Fruit fly (Drosophila melanogaster): ENCODE results near the gene CstF64.

The CstF64 gene

dm6 chr3R:18663525-18663924, 4.1 kb downstream of the CstF64 start, which contains the start of the genes Cpsf73 and Gos28:
Cpsf73 (minus strand) TSS chr3R:18663552.
Gos28 (plus strand) TSS chr3R:18663738.
- no peak for TF ChIP-seq pan (optimal IDR thresholded peaks at IDR 0.05)

- no peak for TF ChIP-seq psq (optimal IDR thresholded peaks at IDR 0.05)
- no peak for TF ChIP-seq Dll (optimal IDR thresholded peaks at IDR 0.05)
- TF ChIP-seq pan (optimal IDR thresholded peaks at IDR 0.05), result no peak
- TF ChIP-seq usp (GFP tag; optimal IDR thresholded peaks at IDR 0.05), result no peak
- TF ChIP-seq EcR (GFP tag; optimal IDR thresholded peaks at IDR 0.05), result no peak
- TF ChIP-seq CG8478 (optimal IDR thresholded peaks at IDR 0.05), result no peak
These were observed 5.6 kb downstream of the CstF64 start, which contains the start of gene CG31231 for dm6 chr3R:18665061-18665460. CG31231 (plus strand) TSS chr3R:18665361.

dm6 chr3R:18667659-18668248, 8.3 kb downstream of the CstF64 start, which contains the start of gene CG31229:
CG31229 (plus strand) TSS chr3R:18667852.
- no peak for TF ChIP-seq CG8478 (optimal IDR thresholded peaks at IDR 0.05)

dm6 chr3R:18669152-18669551, 9.7 kb downstream of the CstF64 start, which contains the start of gene CG7702:
CG7702 (plus strand) TSS chr3R:18669390.
- TF ChIP-seq pan (optimal IDR thresholded peaks at IDR 0.05), result no peak
- TF ChIP-seq EcR (GFP tag; optimal IDR thresholded peaks at IDR 0.05), result no peak
- TF ChIP-seq psq (optimal IDR thresholded peaks at IDR 0.05), result no peak
- TF ChIP-seq Dll (optimal IDR thresholded peaks at IDR 0.05), result no peak
- no peak for TF ChIP-seq CG8478 (optimal IDR thresholded peaks at IDR 0.05)
- TF ChIP-seq usp (GFP tag; optimal IDR thresholded peaks at IDR 0.05), result no peak

- TF ChIP-seq Dll (optimal IDR thresholded peaks at IDR 0.05) (no peak), psq (optimal IDR thresholded peaks at IDR 0.05) (no peak), CG8478 (optimal IDR thresholded peaks at IDR 0.05) (no peak), pan (optimal IDR thresholded peaks at IDR 0.05) (no peak), usp (GFP tag; optimal IDR thresholded peaks at IDR 0.05) (no peak), EcR (GFP tag; optimal IDR thresholded peaks at IDR 0.05) (no peak)
These were observed 10.4 kb downstream of the CstF64 start for dm6 chr3R:18669812-18670211.

dm6 chr3R:18670441-18671111, 11.2 kb downstream of the CstF64 start:
- no peak for TF ChIP-seq pan (optimal IDR thresholded peaks at IDR 0.05)
- TF ChIP-seq EcR (GFP tag; optimal IDR thresholded peaks at IDR 0.05), result no peak
- no peak for TF ChIP-seq psq (optimal IDR thresholded peaks at IDR 0.05)
- TF ChIP-seq CG8478 (optimal IDR thresholded peaks at IDR 0.05), result no peak
- TF ChIP-seq usp (GFP tag; optimal IDR thresholded peaks at IDR 0.05), result no peak
- TF ChIP-seq Dll (optimal IDR thresholded peaks at IDR 0.05), result no peak

- no peak for TF ChIP-seq Dll (optimal IDR thresholded peaks at IDR 0.05)
- TF ChIP-seq usp (GFP tag; optimal IDR thresholded peaks at IDR 0.05), result no peak
- TF ChIP-seq CG8478 (optimal IDR thresholded peaks at IDR 0.05), result no peak
- TF ChIP-seq pan (optimal IDR thresholded peaks at IDR 0.05), result no peak
- TF ChIP-seq EcR (GFP tag; optimal IDR thresholded peaks at IDR 0.05), result no peak
- TF ChIP-seq psq (optimal IDR thresholded peaks at IDR 0.05), result no peak
These were observed 11.8 kb downstream of the CstF64 start, which contains the start of gene CG31230 for dm6 chr3R:18671112-18671729. CG31230 (plus strand) TSS chr3R:18671679.

- TF ChIP-seq pan (optimal IDR thresholded peaks at IDR 0.05) (no peak), usp (GFP tag; optimal IDR thresholded peaks at IDR 0.05) (no peak), EcR (GFP tag; optimal IDR thresholded peaks at IDR 0.05) (no peak), psq (optimal IDR thresholded peaks at IDR 0.05) (no peak), Dll (optimal IDR thresholded peaks at IDR 0.05) (no peak), CG8478 (optimal IDR thresholded peaks at IDR 0.05) (no peak)
These were observed 18.1 kb downstream of the CstF64 start, which contains the start of the genes dind and CG7706 for dm6 chr3R:18677500-18677940. dind (minus strand) TSS chr3R:18677539. CG7706 (plus strand) TSS chr3R:18677818.

dm6 chr3R:18680332-18680731, 20.9 kb downstream of the CstF64 start, which contains the start of the genes CG46318 and ChT:
CG46318 (plus strand) TSS chr3R:18680604.
ChT (plus strand) TSS chr3R:18680604.
- TF ChIP-seq pan (optimal IDR thresholded peaks at IDR 0.05) (no peak), EcR (GFP tag; optimal IDR thresholded peaks at IDR 0.05) (no peak), CG8478 (optimal IDR thresholded peaks at IDR 0.05) (no peak), Dll (optimal IDR thresholded peaks at IDR 0.05) (no peak), psq (optimal IDR thresholded peaks at IDR 0.05) (no peak), usp (GFP tag; optimal IDR thresholded peaks at IDR 0.05) (no peak)

- no peak for TF ChIP-seq Dll (optimal IDR thresholded peaks at IDR 0.05)
- no peak for TF ChIP-seq usp (GFP tag; optimal IDR thresholded peaks at IDR 0.05)
- TF ChIP-seq psq (optimal IDR thresholded peaks at IDR 0.05), result no peak
- no peak for TF ChIP-seq EcR (GFP tag; optimal IDR thresholded peaks at IDR 0.05)
These were observed 21.6 kb downstream of the CstF64 start for dm6 chr3R:18681054-18681453.

- no peak for TF ChIP-seq usp (GFP tag; optimal IDR thresholded peaks at IDR 0.05)
- no peak for TF ChIP-seq pan (optimal IDR thresholded peaks at IDR 0.05)
- TF ChIP-seq psq (optimal IDR thresholded peaks at IDR 0.05), result no peak
- no peak for TF ChIP-seq EcR (GFP tag; optimal IDR thresholded peaks at IDR 0.05)
- TF ChIP-seq Dll (optimal IDR thresholded peaks at IDR 0.05), result no peak
- TF ChIP-seq CG8478 (optimal IDR thresholded peaks at IDR 0.05), result no peak
These were observed 33.2 kb downstream of the CstF64 start, which contains the start of gene Muc91C for dm6 chr3R:18692619-18693018. Muc91C (minus strand) TSS chr3R:18692719.

dm6 chr3R:18693611-18694010, 34.2 kb downstream of the CstF64 start, which contains the start of gene CG14300:
CG14300 (minus strand) TSS chr3R:18693711.
- no peak for TF ChIP-seq CG8478 (optimal IDR thresholded peaks at IDR 0.05)
- no peak for TF ChIP-seq EcR (GFP tag; optimal IDR thresholded peaks at IDR 0.05)
- TF ChIP-seq Dll (optimal IDR thresholded peaks at IDR 0.05), result no peak
- TF ChIP-seq pan (optimal IDR thresholded peaks at IDR 0.05), result no peak
- no peak for TF ChIP-seq psq (optimal IDR thresholded peaks at IDR 0.05)
- TF ChIP-seq usp (GFP tag; optimal IDR thresholded peaks at IDR 0.05), result no peak
